Worm (Caenorhabditis elegans) whole organism, young adult: ENCODE data around the gene erd-2.2.
A peak's percentile ranks its signal among the peaks of the same experiment; 100 is the strongest.

Source experiments
- C06A6.2 ChIP-seq: fragments of 200-800 bp; sonication (Bioruptor generic); conservative IDR thresholded peaks from 2 replicates; pipeline ENCODE4 v1.3.6; 2022; ENCODE audit warnings: missing genetic modification characterization, missing compliant biosample characterization
- F22D6.2 ChIP-seq: sonication (generic microtip); optimal IDR thresholded peaks from 2 replicates; lab custom pipeline; 2016; ENCODE audit warnings: mild to moderate bottlenecking, missing genetic modification characterization, missing compliant biosample characterization
- F49E8.2 ChIP-seq: sonication (generic microtip); optimal IDR thresholded peaks from 3 replicates; lab custom pipeline; 2017; ENCODE audit warnings: missing genetic modification characterization, mild to moderate bottlenecking, missing compliant biosample characterization, antibody characterized with exemption, moderate library complexity; ENCODE audit not compliant: insufficient read depth
- T26A5.8 ChIP-seq: sonication (generic microtip); optimal IDR thresholded peaks from 2 replicates; lab custom pipeline; 2016; ENCODE audit warnings: missing genetic modification characterization, missing compliant biosample characterization
- ZK185.1 ChIP-seq: sonication (generic microtip); optimal IDR thresholded peaks from 2 replicates; lab custom pipeline; 2016; ENCODE audit warnings: mild to moderate bottlenecking, missing genetic modification characterization, missing compliant biosample characterization; ENCODE audit not compliant: poor library complexity, severe bottlenecking
- ama-1 ChIP-seq, 3 experiments: fragments of 150-350 bp in 1 of 3; sonication (generic microtip) in 2 of 3; optimal IDR thresholded peaks; 2 replicates each; lab custom pipeline; 2014 to 2018; ENCODE audit warnings: missing biosample characterization in 2 of 3, missing genetic modification characterization in 2 of 3, missing genetic modification reagents in 2 of 3
- aptf-2 ChIP-seq: fragments of 200-800 bp; sonication (Bioruptor generic); conservative IDR thresholded peaks from 2 replicates; pipeline ENCODE4 v1.3.6; 2022; ENCODE audit warnings: missing genetic modification reagents, missing genetic modification characterization, missing compliant biosample characterization
- atf-7 ChIP-seq: sonication (generic microtip); optimal IDR thresholded peaks from 2 replicates; lab custom pipeline; 2017; ENCODE audit warnings: mild to moderate bottlenecking, missing genetic modification characterization, missing compliant biosample characterization
- athp-1 ChIP-seq: sonication (generic microtip); optimal IDR thresholded peaks from 2 replicates; lab custom pipeline; 2017; ENCODE audit warnings: mild to moderate bottlenecking, missing genetic modification characterization, missing compliant biosample characterization
- attf-3 ChIP-seq: fragments of 200-800 bp; sonication (Bioruptor generic); conservative IDR thresholded peaks from 2 replicates; pipeline ENCODE4 v1.3.6; 2022; ENCODE audit warnings: missing genetic modification reagents, missing genetic modification characterization, missing compliant biosample characterization
- bed-1 ChIP-seq: fragments of 200-800 bp; sonication (Bioruptor generic); IDR thresholded peaks from 2 replicates; pipeline ENCODE4 v1.3.6; 2022; ENCODE audit warnings: missing genetic modification reagents, missing genetic modification characterization, missing compliant biosample characterization
- ceh-27 ChIP-seq: fragments of 200-800 bp; sonication (Bioruptor generic); optimal IDR thresholded peaks from 2 replicates; lab custom pipeline; 2018; ENCODE audit warnings: mild to moderate bottlenecking, missing genetic modification characterization, moderate library complexity, missing compliant biosample characterization
- ceh-40 ChIP-seq: fragments of 200-800 bp; sonication (Bioruptor generic); IDR thresholded peaks from 2 replicates; pipeline ENCODE4 v1.3.6; 2022; ENCODE audit warnings: missing genetic modification characterization, missing compliant biosample characterization
- ceh-58 ChIP-seq: fragments of 200-800 bp; sonication (Bioruptor generic); IDR thresholded peaks from 2 replicates; pipeline ENCODE4 v1.3.6; 2022; ENCODE audit warnings: missing genetic modification characterization, missing compliant biosample characterization
- chd-7 ChIP-seq: sonication (generic microtip); optimal IDR thresholded peaks from 2 replicates; lab custom pipeline; 2016; ENCODE audit warnings: mild to moderate bottlenecking, missing genetic modification characterization, moderate library complexity, missing compliant biosample characterization
- dox-1 ChIP-seq: fragments of 200-800 bp; sonication (Bioruptor generic); IDR thresholded peaks from 2 replicates; pipeline ENCODE4 v1.3.6; 2022; ENCODE audit warnings: missing genetic modification reagents, missing genetic modification characterization, missing compliant biosample characterization
- egrh-3 ChIP-seq: fragments of 200-800 bp; sonication (Bioruptor generic); IDR thresholded peaks from 2 replicates; pipeline ENCODE4 v1.3.6; 2022; ENCODE audit warnings: missing genetic modification reagents, missing genetic modification characterization, missing compliant biosample characterization
- ekl-4 ChIP-seq: fragments of 200-800 bp; sonication (Bioruptor generic); IDR thresholded peaks from 2 replicates; pipeline ENCODE4 v1.3.6; 2022; ENCODE audit warnings: missing genetic modification reagents, missing genetic modification characterization, missing compliant biosample characterization
- ets-4 ChIP-seq: fragments of 200-800 bp; sonication (Bioruptor generic); optimal IDR thresholded peaks from 2 replicates; lab custom pipeline; 2018; ENCODE audit warnings: mild to moderate bottlenecking, missing genetic modification characterization, missing compliant biosample characterization
- gei-17 ChIP-seq: fragments of 200-800 bp; sonication (Bioruptor generic); optimal IDR thresholded peaks from 2 replicates; lab custom pipeline; 2018; ENCODE audit warnings: mild to moderate bottlenecking, missing genetic modification characterization, missing compliant biosample characterization
- lag-1 ChIP-seq: fragments of 200-800 bp; sonication (Bioruptor generic); IDR thresholded peaks from 2 replicates; pipeline ENCODE4 v1.3.6; 2022; ENCODE audit warnings: missing genetic modification reagents, missing genetic modification characterization, missing compliant biosample characterization
- let-526 ChIP-seq: fragments of 200-800 bp; sonication (Bioruptor generic); IDR thresholded peaks from 2 replicates; pipeline ENCODE4 v1.3.6; 2022; ENCODE audit warnings: missing genetic modification reagents, missing genetic modification characterization, missing compliant biosample characterization
- let-607 ChIP-seq, 2 experiments: fragments of 200-800 bp in 1 of 2; sonication (Bioruptor generic) in 1 of 2; sonication (generic microtip) in 1 of 2; optimal IDR thresholded peaks; 2 replicates each; lab custom pipeline; 2016 to 2018; ENCODE audit warnings: mild to moderate bottlenecking in 2 of 2, missing compliant biosample characterization in 2 of 2, missing genetic modification characterization in 2 of 2, moderate library complexity in 2 of 2, missing genotype in 1 of 2
- lin-35 ChIP-seq, 3 experiments: fragments of 150-350 bp in 2 of 3; sonication (generic microtip) in 1 of 3; optimal IDR thresholded peaks; 2 replicates each; lab custom pipeline; 2014 to 2018; ENCODE audit warnings: missing biosample characterization in 3 of 3, missing genetic modification characterization in 3 of 3, missing genetic modification reagents in 3 of 3
- lin-40 ChIP-seq: sonication (generic microtip); optimal IDR thresholded peaks from 2 replicates; lab custom pipeline; 2016; ENCODE audit warnings: missing genetic modification characterization, mild to moderate bottlenecking, missing compliant biosample characterization, missing genotype, missing genetic modification reagents
- lir-1 ChIP-seq: fragments of 200-800 bp; sonication (Bioruptor generic); conservative IDR thresholded peaks from 2 replicates; pipeline ENCODE4 v1.3.6; 2022; ENCODE audit warnings: missing genetic modification reagents, missing genetic modification characterization, missing compliant biosample characterization
- madf-6 ChIP-seq: fragments of 200-800 bp; sonication (Bioruptor generic); IDR thresholded peaks from 2 replicates; pipeline ENCODE4 v1.3.6; 2022; ENCODE audit warnings: missing genetic modification reagents, missing genetic modification characterization, missing compliant biosample characterization
- mcd-1 ChIP-seq: fragments of 200-800 bp; sonication (Bioruptor generic); IDR thresholded peaks from 2 replicates; pipeline ENCODE4 v1.3.6; 2022; ENCODE audit warnings: missing genetic modification reagents, missing genetic modification characterization, missing compliant biosample characterization
- mxl-1 ChIP-seq: sonication (generic microtip); optimal IDR thresholded peaks from 2 replicates; lab custom pipeline; 2016; ENCODE audit warnings: missing genetic modification characterization, missing compliant biosample characterization
- nfya-1 ChIP-seq: sonication (generic microtip); optimal IDR thresholded peaks from 2 replicates; lab custom pipeline; 2017; ENCODE audit warnings: antibody characterized with exemption, missing compliant biosample characterization, missing genetic modification characterization, borderline replicate concordance; ENCODE audit not compliant: insufficient read depth
- nfya-2 ChIP-seq: fragments of 200-800 bp; sonication (Bioruptor generic); IDR thresholded peaks from 2 replicates; pipeline ENCODE4 v1.3.6; 2022; ENCODE audit warnings: missing genetic modification reagents, missing genetic modification characterization, missing compliant biosample characterization
- nfyb-1 ChIP-seq: fragments of 200-800 bp; sonication (Bioruptor generic); IDR thresholded peaks from 2 replicates; pipeline ENCODE4 v1.3.6; 2022; ENCODE audit warnings: missing genetic modification reagents, missing genetic modification characterization, missing compliant biosample characterization
- nhr-179 ChIP-seq: sonication (generic microtip); optimal IDR thresholded peaks from 2 replicates; lab custom pipeline; 2016; ENCODE audit warnings: mild to moderate bottlenecking, missing genetic modification characterization, missing compliant biosample characterization
- nhr-27 ChIP-seq: fragments of 200-800 bp; sonication (Bioruptor generic); optimal IDR thresholded peaks from 2 replicates; lab custom pipeline; 2018; ENCODE audit warnings: mild to moderate bottlenecking, missing genetic modification characterization, moderate library complexity, missing compliant biosample characterization
- pbrm-1 ChIP-seq: fragments of 200-800 bp; sonication (Bioruptor generic); IDR thresholded peaks from 2 replicates; pipeline ENCODE4 v1.3.6; 2022; ENCODE audit warnings: missing genetic modification reagents, missing genetic modification characterization, missing compliant biosample characterization
- rpc-1 ChIP-seq, 2 experiments: fragments of 150-350 bp in 1 of 2; sonication (generic microtip) in 1 of 2; optimal IDR thresholded peaks; 2 replicates each; lab custom pipeline; 2014 to 2018; ENCODE audit warnings: missing biosample characterization in 1 of 2, missing genetic modification characterization in 1 of 2, missing genetic modification reagents in 1 of 2, missing genotype in 1 of 2
- sea-2 ChIP-seq: fragments of 200-800 bp; sonication (Bioruptor generic); IDR thresholded peaks from 2 replicates; pipeline ENCODE4 v1.3.6; 2022; ENCODE audit warnings: missing genetic modification characterization, missing compliant biosample characterization
- snpc-1.3 ChIP-seq: sonication (generic microtip); optimal IDR thresholded peaks from 2 replicates; lab custom pipeline; 2017; ENCODE audit warnings: missing genetic modification characterization, mild to moderate bottlenecking, missing compliant biosample characterization, antibody characterized with exemption, moderate library complexity, missing genotype, missing genetic modification reagents; ENCODE audit not compliant: insufficient read depth
- sptf-2 ChIP-seq: fragments of 200-800 bp; sonication (Bioruptor generic); optimal IDR thresholded peaks from 2 replicates; lab custom pipeline; 2018; ENCODE audit warnings: mild to moderate bottlenecking, missing genetic modification characterization, missing compliant biosample characterization
- tbp1 ChIP-seq: fragments of 200-800 bp; sonication (Bioruptor generic); optimal IDR thresholded peaks from 2 replicates; lab custom pipeline; 2018; ENCODE audit warnings: mild to moderate bottlenecking, missing genetic modification characterization, missing compliant biosample characterization
- tbx-9 ChIP-seq: sonication (generic microtip); optimal IDR thresholded peaks from 2 replicates; lab custom pipeline; 2016; ENCODE audit warnings: borderline replicate concordance, missing genetic modification characterization, inconsistent platforms, missing compliant biosample characterization
- tlf-1 ChIP-seq: fragments of 200-800 bp; sonication (Bioruptor generic); optimal IDR thresholded peaks from 2 replicates; lab custom pipeline; 2018; ENCODE audit warnings: mild to moderate bottlenecking, missing genetic modification characterization, missing compliant biosample characterization
- unc-130 ChIP-seq: sonication (generic microtip); optimal IDR thresholded peaks from 2 replicates; lab custom pipeline; 2016; ENCODE audit warnings: missing genetic modification reagents, missing genetic modification characterization, missing compliant biosample characterization
- unc-62 ChIP-seq: fragments of 150-350 bp; optimal IDR thresholded peaks from 2 replicates; lab custom pipeline; 2014; ENCODE audit warnings: missing biosample characterization, missing genetic modification reagents, missing genetic modification characterization
- xnd-1 ChIP-seq: sonication (generic microtip); optimal IDR thresholded peaks from 2 replicates; lab custom pipeline; 2016; ENCODE audit warnings: missing genotype, missing genetic modification reagents, missing genetic modification characterization, missing compliant biosample characterization
- zim-3 ChIP-seq: sonication (generic microtip); optimal IDR thresholded peaks from 2 replicates; lab custom pipeline; 2017; ENCODE audit warnings: mild to moderate bottlenecking, missing genetic modification characterization, moderate library complexity, missing compliant biosample characterization
- ztf-28 ChIP-seq: fragments of 200-800 bp; sonication (Bioruptor generic); IDR thresholded peaks from 2 replicates; pipeline ENCODE4 v1.3.6; 2022; ENCODE audit warnings: missing genetic modification reagents, missing genetic modification characterization, missing compliant biosample characterization

Gene erd-2.2

ce11 chrIII:5938013-5938412 is 31.2 kb downstream of the erd-2.2 start (continued):
- TF ChIP-seq gei-17 (GFP tag; lab: Kevin White, UChicago) (no peak), tbp1 (no peak), nfya-2 (GFP tag; lab: Robert Waterston, UW) (no peak), ekl-4 (GFP tag; lab: Robert Waterston, UW) (0 out of 2 replicates have a peak, but pooled peaks have one; percentile 16), ceh-27 (GFP tag; lab: Kevin White, UChicago) (peak; percentile 17), mcd-1 (GFP tag; lab: Robert Waterston, UW) (no peak), athp-1 (no peak), let-607 (tag; optimal IDR thresholded peaks at IDR 0.05; lab: Kevin White, UChicago) (peak in 1 of 2 experiments; percentile 24), lin-35 (GFP tag; optimal IDR thresholded peaks at IDR 0.05; lab: Kevin White, UChicago) (peak in 1 of 3 experiments; percentile 29), nhr-179 (tag; lab: Kevin White, UChicago) (no peak), C06A6.2 (peak; percentile 46; the same call in 1 of the 2 replicates), ztf-28 (GFP tag; lab: Robert Waterston, UW) (no peak), nfya-1 (tag; lab: Kevin White, UChicago) (no peak), pbrm-1 (GFP tag; lab: Robert Waterston, UW) (no peak), lin-40 (tag; lab: Kevin White, UChicago) (peak; percentile 61), F49E8.2 (tag; lab: Kevin White, UChicago) (no peak), T26A5.8 (tag; lab: Kevin White, UChicago) (no peak), mxl-1 (no peak), lir-1 (GFP tag; lab: Robert Waterston, UW) (no peak), F22D6.2 (tag; lab: Kevin White, UChicago) (no peak), ama-1 (optimal IDR thresholded peaks at IDR 0.05; lab: Kevin White, UChicago) (no peak), ama-1 (GFP tag; optimal IDR thresholded peaks at IDR 0.05; lab: Kevin White, UChicago) (no peak), nhr-27 (tag; lab: Kevin White, UChicago) (no peak), ets-4 (GFP tag; lab: Kevin White, UChicago) (no peak), unc-130 (GFP tag; lab: Kevin White, UChicago) (no peak), tlf-1 (no peak), ceh-58 (GFP tag; lab: Robert Waterston, UW) (no peak), madf-6 (GFP tag; lab: Robert Waterston, UW) (no peak), tbx-9 (no peak), unc-62 (GFP tag; lab: Kevin White, UChicago) (no peak), bed-1 (GFP tag; lab: Robert Waterston, UW) (no peak), attf-3 (GFP tag; lab: Robert Waterston, UW) (no peak), ceh-40 (GFP tag; lab: Robert Waterston, UW) (no peak), ZK185.1 (no peak), dox-1 (GFP tag; lab: Robert Waterston, UW) (no peak), nfyb-1 (GFP tag; lab: Robert Waterston, UW) (no peak)

- TF ChIP-seq zim-3 (tag; lab: Kevin White, UChicago): no peak
- TF ChIP-seq lag-1 (GFP tag; lab: Robert Waterston, UW): no peak
- no peak for TF ChIP-seq ama-1 (optimal IDR thresholded peaks at IDR 0.05; lab: Kevin White, UChicago)
- TF ChIP-seq ama-1 (GFP tag; optimal IDR thresholded peaks at IDR 0.05; lab: Kevin White, UChicago): no peak
- TF ChIP-seq snpc-1.3: peak; percentile 26
- no peak for TF ChIP-seq sptf-2
- no peak for TF ChIP-seq aptf-2 (GFP tag; lab: Robert Waterston, UW)
- TF ChIP-seq lin-40 (tag; lab: Kevin White, UChicago): no peak
- no peak for TF ChIP-seq rpc-1 (optimal IDR thresholded peaks at IDR 0.05; lab: Kevin White, UChicago)
- no peak for TF ChIP-seq rpc-1 (tag; optimal IDR thresholded peaks at IDR 0.05; lab: Kevin White, UChicago)
- no peak for TF ChIP-seq mxl-1
- TF ChIP-seq sea-2 (GFP tag; lab: Robert Waterston, UW): no peak
- peak; percentile 35; the same call in 1 of the 2 replicates for TF ChIP-seq egrh-3 (GFP tag; lab: Robert Waterston, UW)
- no peak for TF ChIP-seq chd-7 (tag; lab: Kevin White, UChicago)
- TF ChIP-seq xnd-1 (tag; lab: Kevin White, UChicago): peak; percentile 86
- TF ChIP-seq let-526: no peak
- TF ChIP-seq atf-7 (tag; lab: Kevin White, UChicago): no peak
These were observed 32.1 kb downstream of the erd-2.2 start for ce11 chrIII:5938790-5939452.
